Worm (Caenorhabditis elegans) whole organism, late embryonic: Measurements from ENCODE around the gene snt-1.

ENCODE experiments used
- C08G9.2 ChIP-seq: sonication (generic microtip); optimal IDR thresholded peaks from 2 replicates; lab custom pipeline; 2016; ENCODE audit warnings: mild to moderate bottlenecking, missing genetic modification characterization, moderate library complexity, missing compliant biosample characterization
- C38D4.7 ChIP-seq: fragments of 200-800 bp; sonication (Bioruptor generic); optimal IDR thresholded peaks from 2 replicates; lab custom pipeline; 2018; ENCODE audit warnings: mild to moderate bottlenecking, missing genetic modification characterization, moderate library complexity, missing compliant biosample characterization
- F13H6.1 ChIP-seq: sonication (generic microtip); optimal IDR thresholded peaks from 2 replicates; lab custom pipeline; 2016; ENCODE audit warnings: missing genetic modification characterization, missing compliant biosample characterization
- ama-1 ChIP-seq: fragments of 150-350 bp; optimal IDR thresholded peaks from 2 replicates; lab custom pipeline; 2014
- ceh-19 ChIP-seq: fragments of 200-800 bp; sonication (Bioruptor generic); optimal IDR thresholded peaks from 2 replicates; lab custom pipeline; 2018; ENCODE audit warnings: mild to moderate bottlenecking, missing genetic modification characterization, missing compliant biosample characterization
- ceh-24 ChIP-seq: sonication (generic microtip); optimal IDR thresholded peaks from 2 replicates; lab custom pipeline; 2016; ENCODE audit warnings: mild to moderate bottlenecking, missing genetic modification characterization, missing compliant biosample characterization
- ceh-30 ChIP-seq: fragments of 150-350 bp; optimal IDR thresholded peaks from 2 replicates; lab custom pipeline; 2014; ENCODE audit warnings: missing biosample characterization, missing genetic modification characterization
- ceh-31 ChIP-seq: sonication (generic microtip); optimal IDR thresholded peaks from 2 replicates; lab custom pipeline; 2016; ENCODE audit warnings: missing genetic modification characterization, missing compliant biosample characterization
- ceh-34 ChIP-seq: sonication (generic microtip); optimal IDR thresholded peaks from 2 replicates; lab custom pipeline; 2016; ENCODE audit warnings: mild to moderate bottlenecking, missing genetic modification characterization, missing compliant biosample characterization
- ceh-48 ChIP-seq: sonication (generic microtip); optimal IDR thresholded peaks from 2 replicates; lab custom pipeline; 2016; ENCODE audit warnings: missing genetic modification characterization, inconsistent platforms, missing compliant biosample characterization
- ceh-9 ChIP-seq: sonication (generic microtip); optimal IDR thresholded peaks from 2 replicates; lab custom pipeline; 2016; ENCODE audit warnings: mild to moderate bottlenecking, missing genetic modification characterization, inconsistent platforms, missing compliant biosample characterization
- dmd-4 ChIP-seq: sonication (generic microtip); optimal IDR thresholded peaks from 2 replicates; lab custom pipeline; 2016; ENCODE audit warnings: borderline replicate concordance, missing genetic modification characterization, missing compliant biosample characterization
- dve-1 ChIP-seq: sonication (generic microtip); optimal IDR thresholded peaks from 2 replicates; lab custom pipeline; 2017; ENCODE audit warnings: antibody characterized with exemption, mild to moderate bottlenecking, missing genetic modification characterization, missing compliant biosample characterization
- elt-2 ChIP-seq: sonication (generic microtip); optimal IDR thresholded peaks from 2 replicates; lab custom pipeline; 2016; ENCODE audit warnings: missing genetic modification reagents, missing genetic modification characterization, missing compliant biosample characterization
- elt-4 ChIP-seq: sonication (generic microtip); optimal IDR thresholded peaks from 2 replicates; lab custom pipeline; 2016; ENCODE audit warnings: missing genetic modification characterization, missing compliant biosample characterization
- ets-4 ChIP-seq: sonication (generic microtip); optimal IDR thresholded peaks from 2 replicates; lab custom pipeline; 2016; ENCODE audit warnings: missing genetic modification characterization, missing compliant biosample characterization
- eyg-1 ChIP-seq: sonication (generic microtip); optimal IDR thresholded peaks from 2 replicates; lab custom pipeline; 2016; ENCODE audit warnings: missing genotype, missing genetic modification characterization, missing compliant biosample characterization
- fax-1 ChIP-seq: sonication (generic microtip); optimal IDR thresholded peaks from 2 replicates; lab custom pipeline; 2016; ENCODE audit warnings: missing genotype, missing genetic modification characterization, missing compliant biosample characterization
- fkh-10 ChIP-seq: fragments of 150-350 bp; optimal IDR thresholded peaks from 2 replicates; lab custom pipeline; 2014; ENCODE audit warnings: missing biosample characterization, missing genetic modification reagents, missing genetic modification characterization
- hlh-13 ChIP-seq: fragments of 200-800 bp; sonication (Bioruptor generic); optimal IDR thresholded peaks from 2 replicates; lab custom pipeline; 2018; ENCODE audit warnings: mild to moderate bottlenecking, missing genetic modification characterization, missing compliant biosample characterization
- hlh-30 ChIP-seq: sonication (generic microtip); optimal IDR thresholded peaks from 2 replicates; lab custom pipeline; 2017; ENCODE audit warnings: antibody characterized with exemption, missing genetic modification characterization, missing compliant biosample characterization; ENCODE audit not compliant: insufficient read depth
- lin-11 ChIP-seq: fragments of 200-800 bp; sonication (Bioruptor generic); optimal IDR thresholded peaks from 2 replicates; lab custom pipeline; 2018; ENCODE audit warnings: mild to moderate bottlenecking, missing genetic modification characterization, missing compliant biosample characterization
- madf-2 ChIP-seq: sonication (generic microtip); optimal IDR thresholded peaks from 2 replicates; lab custom pipeline; 2017; ENCODE audit warnings: missing genetic modification characterization, missing compliant biosample characterization
- mec-3 ChIP-seq: sonication (generic microtip); optimal IDR thresholded peaks from 2 replicates; lab custom pipeline; 2016; ENCODE audit warnings: borderline replicate concordance, missing genetic modification characterization, missing compliant biosample characterization
- nfya-1 ChIP-seq: sonication (generic microtip); optimal IDR thresholded peaks from 2 replicates; lab custom pipeline; 2017; ENCODE audit warnings: missing genetic modification characterization, mild to moderate bottlenecking, missing compliant biosample characterization, antibody characterized with exemption, moderate library complexity
- nhr-11 ChIP-seq: fragments of 150-350 bp; optimal IDR thresholded peaks from 2 replicates; lab custom pipeline; 2014; ENCODE audit warnings: missing biosample characterization, missing genetic modification characterization
- npax-4 ChIP-seq: sonication (generic microtip); optimal IDR thresholded peaks from 2 replicates; lab custom pipeline; 2016; ENCODE audit warnings: missing genetic modification characterization, missing compliant biosample characterization
- pag-3 ChIP-seq: sonication (generic microtip); optimal IDR thresholded peaks from 2 replicates; lab custom pipeline; 2016; ENCODE audit warnings: missing compliant biosample characterization, missing genetic modification characterization, borderline replicate concordance
- pat-9 ChIP-seq: fragments of 200-800 bp; sonication (Bioruptor generic); optimal IDR thresholded peaks from 2 replicates; lab custom pipeline; 2018; ENCODE audit warnings: mild to moderate bottlenecking, missing genetic modification characterization, moderate library complexity, missing compliant biosample characterization
- pax-1 ChIP-seq: fragments of 150-350 bp; optimal IDR thresholded peaks from 2 replicates; lab custom pipeline; 2014; ENCODE audit warnings: missing biosample characterization, missing genetic modification characterization
- pros-1 ChIP-seq: fragments of 150-350 bp; optimal IDR thresholded peaks from 2 replicates; lab custom pipeline; 2014; ENCODE audit warnings: missing biosample characterization, missing genetic modification reagents, missing genetic modification characterization
- sdc-2 ChIP-seq: sonication (generic microtip); optimal IDR thresholded peaks from 2 replicates; lab custom pipeline; 2016; ENCODE audit warnings: missing genotype, missing genetic modification characterization, missing compliant biosample characterization
- sox-4 ChIP-seq: sonication (generic microtip); optimal IDR thresholded peaks from 2 replicates; lab custom pipeline; 2017; ENCODE audit warnings: mild to moderate bottlenecking, missing genetic modification characterization, inconsistent platforms, missing compliant biosample characterization
- syd-9 ChIP-seq: sonication (generic microtip); optimal IDR thresholded peaks from 2 replicates; lab custom pipeline; 2016; ENCODE audit warnings: mild to moderate bottlenecking, missing genetic modification characterization, moderate library complexity, missing compliant biosample characterization
- tbx-2 ChIP-seq: sonication (generic microtip); optimal IDR thresholded peaks from 2 replicates; lab custom pipeline; 2016; ENCODE audit warnings: missing genetic modification characterization, missing compliant biosample characterization
- unc-42 ChIP-seq: sonication (generic microtip); optimal IDR thresholded peaks from 2 replicates; lab custom pipeline; 2016; ENCODE audit warnings: missing genotype, missing genetic modification characterization, missing compliant biosample characterization
- zip-5 ChIP-seq: sonication (generic microtip); optimal IDR thresholded peaks from 2 replicates; lab custom pipeline; 2016; ENCODE audit warnings: missing genetic modification characterization, missing compliant biosample characterization

The snt-1 gene

ce11 chrII:6779104-6779503, 31.7 kb upstream of the snt-1 start, which contains the start of gene T13C2.7:
T13C2.7 (plus strand) TSS chrII:6779404.
- no peak for TF ChIP-seq fax-1 (tag; lab: Kevin White, UChicago)
- TF ChIP-seq hlh-13 (GFP tag; lab: Kevin White, UChicago), result no peak
- TF ChIP-seq sdc-2 (tag; lab: Kevin White, UChicago), result no peak
- TF ChIP-seq F13H6.1 (tag; lab: Kevin White, UChicago), result no peak
- no peak for TF ChIP-seq dve-1 (tag; lab: Kevin White, UChicago)
- TF ChIP-seq pax-1 (tag; lab: Kevin White, UChicago), result no peak
- TF ChIP-seq ceh-19 (GFP tag; lab: Kevin White, UChicago), result no peak
- no peak for TF ChIP-seq nhr-11 (tag; lab: Kevin White, UChicago)
- no peak for TF ChIP-seq ama-1
- TF ChIP-seq ceh-34 (tag; lab: Kevin White, UChicago), result no peak
- TF ChIP-seq pat-9 (tag; lab: Kevin White, UChicago), result no peak
- TF ChIP-seq ceh-30 (tag; lab: Kevin White, UChicago), result no peak
- TF ChIP-seq pros-1, result no peak
- TF ChIP-seq pag-3, result no peak
- no peak for TF ChIP-seq zip-5 (tag; lab: Kevin White, UChicago)
- TF ChIP-seq hlh-30, result no peak
- TF ChIP-seq elt-4 (tag; lab: Kevin White, UChicago), result no peak
- TF ChIP-seq unc-42 (tag; lab: Kevin White, UChicago), result no peak
- no peak for TF ChIP-seq sox-4 (tag; lab: Kevin White, UChicago)

- TF ChIP-seq elt-2 (tag; lab: Kevin White, UChicago) (peak; percentile 64), ets-4 (no peak)
Observed at ce11 chrII:6781231-6781630, 29.5 kb upstream of the snt-1 start.

- TF ChIP-seq F13H6.1 (tag; lab: Kevin White, UChicago), result no peak
- no peak for TF ChIP-seq fkh-10 (GFP tag; lab: Kevin White, UChicago)
- TF ChIP-seq sox-4 (tag; lab: Kevin White, UChicago), result no peak
- TF ChIP-seq fax-1 (tag; lab: Kevin White, UChicago), result no peak
- TF ChIP-seq npax-4 (tag; lab: Kevin White, UChicago), result no peak
- TF ChIP-seq nfya-1 (tag; lab: Kevin White, UChicago), result no peak
- TF ChIP-seq ama-1, result no peak
- no peak for TF ChIP-seq ceh-24 (tag; lab: Kevin White, UChicago)
- no peak for TF ChIP-seq ceh-9 (tag; lab: Kevin White, UChicago)
- TF ChIP-seq eyg-1 (tag; lab: Kevin White, UChicago), result no peak
- no peak for TF ChIP-seq dmd-4 (tag; lab: Kevin White, UChicago)
Observed at ce11 chrII:6781983-6782382, 28.8 kb upstream of the snt-1 start.

ce11 chrII:6782738-6783163, 28.0 kb upstream of the snt-1 start:
- peak; percentile 3 for TF ChIP-seq ceh-31 (tag; lab: Kevin White, UChicago)
- TF ChIP-seq mec-3, result no peak
- TF ChIP-seq madf-2 (tag; lab: Kevin White, UChicago), result peak; percentile 2
- TF ChIP-seq C38D4.7 (GFP tag; lab: Kevin White, UChicago), result peak; percentile 24
- no peak for TF ChIP-seq lin-11
- TF ChIP-seq nfya-1 (tag; lab: Kevin White, UChicago), result no peak
- TF ChIP-seq C08G9.2 (tag; lab: Kevin White, UChicago), result no peak
- TF ChIP-seq syd-9 (tag; lab: Kevin White, UChicago), result no peak
- TF ChIP-seq ceh-34 (tag; lab: Kevin White, UChicago), result peak; percentile 36
- TF ChIP-seq ceh-48 (tag; lab: Kevin White, UChicago), result peak; percentile 29
- TF ChIP-seq tbx-2, result peak; percentile 32
